Fruit fly (Drosophila melanogaster) whole organism, larva: Measurements from ENCODE around the gene Es2.

Source experiments
- noc ChIP-seq: fragments of 200-800 bp; sonication (Bioruptor generic); optimal IDR thresholded peaks from 3 replicates; lab custom pipeline; 2019; ENCODE audit warnings: missing biosample characterization, mild to moderate bottlenecking, missing genetic modification characterization, moderate library complexity

Es2 gene

DNA sequence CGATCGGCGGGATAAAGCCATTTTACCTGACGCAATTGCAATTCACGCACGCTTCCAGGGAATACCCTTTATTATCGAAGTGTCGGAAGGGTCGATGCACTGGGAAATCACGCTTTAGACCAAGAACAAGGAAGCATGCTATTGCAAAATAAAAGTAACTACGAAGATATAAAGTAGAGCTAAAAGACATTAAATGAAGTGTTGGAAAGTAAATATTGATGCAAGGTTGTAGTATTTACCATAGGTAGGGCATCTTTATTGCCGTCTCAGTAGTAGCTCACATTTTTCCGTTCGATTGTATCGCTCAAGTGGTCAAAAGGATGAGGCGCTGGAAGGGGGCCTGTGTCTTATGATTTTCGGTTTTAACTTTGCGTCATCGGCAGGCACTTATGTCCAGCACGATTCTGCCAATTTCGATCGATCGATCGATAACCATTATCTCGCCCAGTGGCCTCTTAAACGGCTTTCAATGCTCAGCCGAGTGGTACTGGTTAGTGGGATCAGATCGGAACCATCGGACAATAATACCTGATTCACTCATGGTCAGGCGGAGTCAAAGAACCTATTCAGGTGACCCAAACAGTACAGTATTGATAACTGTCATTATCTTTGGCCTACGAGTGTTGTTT is 36.4 kb downstream of the Es2 start:
- TF ChIP-seq noc = no peak

DNA sequence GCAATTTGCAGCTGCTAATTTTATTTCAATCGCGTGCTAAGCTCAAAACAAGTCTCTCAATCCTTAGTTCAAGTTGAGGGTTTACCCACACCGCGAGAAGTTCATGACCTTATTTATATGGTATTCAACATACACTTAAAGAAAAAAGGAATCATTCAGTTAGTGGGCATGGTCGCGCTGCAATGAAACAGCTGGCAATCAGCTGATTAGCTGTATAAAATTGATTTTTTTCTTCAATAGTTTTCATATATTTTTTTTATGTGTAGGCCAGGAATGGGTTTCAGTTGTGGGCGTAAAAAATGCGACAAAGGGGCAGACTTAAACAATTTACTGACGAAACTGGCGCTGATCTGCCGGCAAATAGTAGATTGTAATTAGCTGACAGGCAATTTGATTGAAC is 37.9 kb downstream of the Es2 start:
- TF ChIP-seq noc = no peak

DNA sequence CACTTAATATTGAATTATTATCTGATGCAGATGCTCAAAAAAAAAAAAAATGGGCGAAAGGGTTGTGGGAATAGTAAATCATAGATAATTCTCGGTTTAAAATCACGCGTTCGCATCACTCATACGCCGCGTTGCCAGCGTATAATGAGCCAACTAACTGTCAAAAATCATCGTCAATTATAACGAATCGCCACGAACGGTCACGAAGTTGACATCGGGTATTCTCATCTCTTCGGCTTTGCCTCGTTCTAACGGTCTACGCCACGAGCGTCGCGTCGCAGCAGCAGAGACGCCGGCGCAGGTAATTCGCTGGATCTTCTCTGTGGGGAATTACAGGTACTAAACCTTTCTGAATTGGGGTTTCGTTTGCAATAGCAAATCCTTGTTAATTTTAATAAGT is 40.1 kb downstream of the Es2 start:
- TF ChIP-seq noc = no peak

DNA sequence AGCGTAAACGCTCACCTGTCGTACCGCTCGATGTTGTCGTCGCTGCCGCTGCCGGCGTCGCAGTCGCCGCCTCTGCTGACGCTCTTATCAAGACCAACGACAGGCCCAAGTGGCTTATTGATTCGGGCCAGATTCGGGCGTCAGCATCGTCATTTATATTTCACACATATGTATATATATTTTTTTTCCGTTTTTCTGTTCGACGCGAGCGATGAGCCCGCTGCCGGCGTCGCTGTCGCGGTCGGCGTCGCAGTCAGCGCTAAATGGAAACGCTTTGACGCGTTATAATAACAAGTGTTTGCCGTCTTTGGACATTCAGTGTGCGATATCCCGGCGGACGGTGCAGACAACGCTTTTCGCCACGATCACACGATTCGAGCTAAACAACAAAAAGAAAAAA is 40.8 kb downstream of the Es2 start:
- no peak for TF ChIP-seq noc

DNA sequence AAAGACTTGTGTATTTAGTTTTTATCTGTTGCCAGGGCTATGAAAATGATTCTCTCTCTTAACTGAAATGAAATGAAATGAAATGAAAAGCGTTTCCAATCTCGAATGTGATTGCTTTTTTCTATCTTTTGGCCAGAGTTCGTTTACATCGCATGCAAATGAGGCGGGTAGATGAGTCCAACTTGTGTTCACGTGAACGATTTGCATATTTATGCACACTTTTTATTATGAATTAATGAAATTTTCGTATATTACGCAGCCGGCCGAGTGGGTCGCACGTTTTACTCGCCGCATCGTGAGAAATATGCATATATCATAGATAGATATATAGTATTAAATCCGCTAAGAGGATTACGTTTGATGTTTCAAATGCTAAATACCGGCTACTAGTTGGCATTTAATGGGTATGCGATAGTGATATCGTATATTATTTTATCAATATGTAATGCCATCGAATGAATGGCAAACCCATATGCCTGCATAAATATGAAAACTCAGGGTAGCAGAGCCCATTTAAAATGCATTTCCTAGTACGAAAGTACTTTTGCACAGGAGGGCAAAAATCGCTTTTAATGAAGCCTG is 43.8 kb downstream of the Es2 start:
- TF ChIP-seq noc = no peak

DNA sequence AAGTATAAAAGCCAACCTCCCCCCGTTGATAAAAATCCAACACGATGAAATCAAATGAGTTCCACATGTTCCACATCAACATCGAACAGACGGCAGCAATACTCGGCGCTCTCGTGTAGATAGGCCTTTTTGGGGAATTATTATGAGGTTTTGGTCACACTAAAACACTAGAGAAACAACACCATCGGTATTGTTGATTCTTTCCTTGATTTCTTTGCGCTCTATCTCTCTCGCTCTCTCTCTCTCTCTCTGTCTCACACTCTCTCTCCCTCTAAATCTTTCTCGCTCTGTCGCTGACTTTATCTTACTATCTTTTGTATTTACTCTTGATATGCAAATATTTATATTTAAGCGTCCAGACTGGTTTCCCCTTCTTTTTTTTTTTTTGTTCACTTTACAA is 49.5 kb downstream of the Es2 start:
- TF ChIP-seq noc = no peak

DNA sequence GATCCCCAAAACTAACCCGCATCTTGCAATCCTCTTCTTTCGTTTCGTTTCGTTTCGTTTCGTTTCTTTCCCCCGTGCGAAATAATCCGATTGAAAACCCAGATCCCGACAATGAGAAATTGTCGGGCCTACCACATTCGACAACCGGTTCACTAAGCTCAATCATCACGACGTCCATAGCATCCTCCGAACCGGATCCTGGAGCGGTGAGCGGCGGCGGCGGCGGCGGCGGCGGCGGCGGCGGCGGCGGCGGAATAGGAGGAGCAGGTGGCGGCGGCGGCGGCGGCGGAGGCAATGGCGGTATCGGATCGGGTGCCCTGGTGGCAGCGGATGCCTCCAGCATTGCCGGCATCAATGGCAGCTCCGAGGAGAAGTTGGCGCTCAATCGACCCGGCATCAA is 51.0 kb downstream of the Es2 start:
- no peak for TF ChIP-seq noc
